Worm (Caenorhabditis elegans) whole organism, young adult: ENCODE data around the gene dnj-5.

ENCODE experiments used
- B0019.2 ChIP-seq: fragments of 200-800 bp; sonication (Bioruptor generic); conservative IDR thresholded peaks from 2 replicates; pipeline ENCODE4 v1.3.6; 2022; ENCODE audit warnings: missing genetic modification reagents, missing genetic modification characterization, missing compliant biosample characterization
- C06A6.2 ChIP-seq: fragments of 200-800 bp; sonication (Bioruptor generic); conservative IDR thresholded peaks from 2 replicates; pipeline ENCODE4 v1.3.6; 2022; ENCODE audit warnings: missing genetic modification characterization, missing compliant biosample characterization
- D2030.7 ChIP-seq: fragments of 200-800 bp; sonication (Bioruptor generic); IDR thresholded peaks from 2 replicates; pipeline ENCODE4 v1.3.6; 2022; ENCODE audit warnings: missing genetic modification reagents, missing genetic modification characterization, missing compliant biosample characterization
- F37B4.10 ChIP-seq: fragments of 200-800 bp; sonication (Bioruptor generic); IDR thresholded peaks from 2 replicates; pipeline ENCODE4 v1.3.6; 2022; ENCODE audit warnings: missing genetic modification characterization, missing compliant biosample characterization
- F52B5.7 ChIP-seq: sonication (generic microtip); optimal IDR thresholded peaks from 2 replicates; lab custom pipeline; 2016; ENCODE audit warnings: mild to moderate bottlenecking, missing genetic modification characterization, missing compliant biosample characterization
- F57A8.1 ChIP-seq: fragments of 200-800 bp; sonication (Bioruptor generic); optimal IDR thresholded peaks from 2 replicates; lab custom pipeline; 2018; ENCODE audit warnings: mild to moderate bottlenecking, missing genetic modification characterization, moderate library complexity, missing compliant biosample characterization
- T07F8.4 ChIP-seq: sonication (generic microtip); optimal IDR thresholded peaks from 2 replicates; lab custom pipeline; 2016; ENCODE audit warnings: mild to moderate bottlenecking, missing genetic modification characterization, moderate library complexity, missing compliant biosample characterization
- T26A5.8 ChIP-seq: sonication (generic microtip); optimal IDR thresholded peaks from 2 replicates; lab custom pipeline; 2016; ENCODE audit warnings: missing genetic modification characterization, missing compliant biosample characterization
- Y53G8AR.9 ChIP-seq: fragments of 200-800 bp; sonication (Bioruptor generic); conservative IDR thresholded peaks from 2 replicates; pipeline ENCODE4 v1.3.6; 2022; ENCODE audit warnings: missing genetic modification reagents, missing genetic modification characterization, missing compliant biosample characterization
- Y56A3A.18 ChIP-seq: fragments of 200-800 bp; sonication (Bioruptor generic); IDR thresholded peaks from 2 replicates; pipeline ENCODE4 v1.3.6; 2022; ENCODE audit warnings: missing genetic modification reagents, missing genetic modification characterization, missing compliant biosample characterization
- Y79H2A.3 ChIP-seq: fragments of 200-800 bp; sonication (Bioruptor generic); conservative IDR thresholded peaks from 2 replicates; pipeline ENCODE4 v1.3.6; 2022; ENCODE audit warnings: missing genetic modification reagents, missing genetic modification characterization, missing compliant biosample characterization
- Y95B8A.8 ChIP-seq: fragments of 200-800 bp; sonication (Bioruptor generic); IDR thresholded peaks from 2 replicates; pipeline ENCODE4 v1.3.6; 2022; ENCODE audit warnings: missing genetic modification reagents, missing genetic modification characterization, missing compliant biosample characterization
- attf-3 ChIP-seq: fragments of 200-800 bp; sonication (Bioruptor generic); conservative IDR thresholded peaks from 2 replicates; pipeline ENCODE4 v1.3.6; 2022; ENCODE audit warnings: missing genetic modification reagents, missing genetic modification characterization, missing compliant biosample characterization
- attf-6 ChIP-seq: fragments of 200-800 bp; sonication (Bioruptor generic); IDR thresholded peaks from 2 replicates; pipeline ENCODE4 v1.3.6; 2022; ENCODE audit warnings: missing genetic modification reagents, missing genetic modification characterization, missing compliant biosample characterization
- bed-1 ChIP-seq: fragments of 200-800 bp; sonication (Bioruptor generic); IDR thresholded peaks from 2 replicates; pipeline ENCODE4 v1.3.6; 2022; ENCODE audit warnings: missing genetic modification reagents, missing genetic modification characterization, missing compliant biosample characterization
- ceh-100 ChIP-seq: fragments of 200-800 bp; sonication (Bioruptor generic); IDR thresholded peaks from 2 replicates; pipeline ENCODE4 v1.3.6; 2022; ENCODE audit warnings: missing genetic modification reagents, missing genetic modification characterization, missing compliant biosample characterization
- ceh-27 ChIP-seq: fragments of 200-800 bp; sonication (Bioruptor generic); optimal IDR thresholded peaks from 2 replicates; lab custom pipeline; 2018; ENCODE audit warnings: mild to moderate bottlenecking, missing genetic modification characterization, moderate library complexity, missing compliant biosample characterization
- ceh-79 ChIP-seq: sonication (generic microtip); optimal IDR thresholded peaks from 2 replicates; lab custom pipeline; 2017; ENCODE audit warnings: mild to moderate bottlenecking, missing genetic modification characterization, missing compliant biosample characterization
- ceh-91 ChIP-seq: fragments of 200-800 bp; sonication (Bioruptor generic); IDR thresholded peaks from 2 replicates; pipeline ENCODE4 v1.3.6; 2022; ENCODE audit warnings: missing genetic modification reagents, missing genetic modification characterization, missing compliant biosample characterization
- die-1 ChIP-seq: sonication (generic microtip); optimal IDR thresholded peaks from 2 replicates; lab custom pipeline; 2016; ENCODE audit warnings: missing genotype, mild to moderate bottlenecking, missing genetic modification characterization, missing compliant biosample characterization
- dpl-1 ChIP-seq: fragments of 150-350 bp; optimal IDR thresholded peaks from 2 replicates; lab custom pipeline; 2014; ENCODE audit warnings: missing biosample characterization, missing genetic modification reagents, missing genetic modification characterization
- egl-18 ChIP-seq: fragments of 200-800 bp; sonication (Bioruptor generic); IDR thresholded peaks from 2 replicates; pipeline ENCODE4 v1.3.6; 2022; ENCODE audit warnings: missing genetic modification reagents, missing genetic modification characterization, missing compliant biosample characterization
- ekl-4 ChIP-seq: fragments of 200-800 bp; sonication (Bioruptor generic); IDR thresholded peaks from 2 replicates; pipeline ENCODE4 v1.3.6; 2022; ENCODE audit warnings: missing genetic modification reagents, missing genetic modification characterization, missing compliant biosample characterization
- him-1 ChIP-seq: sonication (generic microtip); optimal IDR thresholded peaks from 2 replicates; lab custom pipeline; 2016; ENCODE audit warnings: missing genotype, missing genetic modification reagents, missing genetic modification characterization, missing compliant biosample characterization
- hmg-1.2 ChIP-seq: fragments of 200-800 bp; sonication (Bioruptor generic); IDR thresholded peaks from 2 replicates; pipeline ENCODE4 v1.3.6; 2022; ENCODE audit warnings: missing genetic modification reagents, missing genetic modification characterization, missing compliant biosample characterization
- hmg-20 ChIP-seq: fragments of 200-800 bp; sonication (Bioruptor generic); IDR thresholded peaks from 2 replicates; pipeline ENCODE4 v1.3.6; 2022; ENCODE audit warnings: missing genetic modification reagents, missing genetic modification characterization, missing compliant biosample characterization
- lin-26 ChIP-seq: fragments of 200-800 bp; sonication (Bioruptor generic); IDR thresholded peaks from 2 replicates; pipeline ENCODE4 v1.3.6; 2022; ENCODE audit warnings: missing genetic modification reagents, missing genetic modification characterization, missing compliant biosample characterization
- lin-54 ChIP-seq: fragments of 200-800 bp; sonication (Bioruptor generic); optimal IDR thresholded peaks from 2 replicates; lab custom pipeline; 2018; ENCODE audit warnings: mild to moderate bottlenecking, missing genetic modification characterization, missing compliant biosample characterization
- lsl-1 ChIP-seq: fragments of 200-800 bp; sonication (Bioruptor generic); optimal IDR thresholded peaks from 2 replicates; lab custom pipeline; 2018; ENCODE audit warnings: mild to moderate bottlenecking, missing genetic modification characterization, moderate library complexity, missing compliant biosample characterization
- lsy-27 ChIP-seq: sonication (generic microtip); optimal IDR thresholded peaks from 2 replicates; lab custom pipeline; 2017; ENCODE audit warnings: missing genetic modification characterization, mild to moderate bottlenecking, missing compliant biosample characterization, antibody characterized with exemption, missing genotype, borderline replicate concordance; ENCODE audit not compliant: insufficient read depth
- mes-4 ChIP-seq: sonication (generic microtip); optimal IDR thresholded peaks from 2 replicates; lab custom pipeline; 2016; ENCODE audit warnings: missing genotype, missing genetic modification characterization, missing compliant biosample characterization
- nfya-1 ChIP-seq: sonication (generic microtip); optimal IDR thresholded peaks from 2 replicates; lab custom pipeline; 2017; ENCODE audit warnings: antibody characterized with exemption, missing compliant biosample characterization, missing genetic modification characterization, borderline replicate concordance; ENCODE audit not compliant: insufficient read depth
- nhr-120 ChIP-seq: fragments of 200-800 bp; sonication (Bioruptor generic); IDR thresholded peaks from 2 replicates; pipeline ENCODE4 v1.3.6; 2022; ENCODE audit warnings: missing genetic modification characterization, missing compliant biosample characterization
- nhr-179 ChIP-seq: sonication (generic microtip); optimal IDR thresholded peaks from 2 replicates; lab custom pipeline; 2016; ENCODE audit warnings: mild to moderate bottlenecking, missing genetic modification characterization, missing compliant biosample characterization
- nhr-27 ChIP-seq: fragments of 200-800 bp; sonication (Bioruptor generic); optimal IDR thresholded peaks from 2 replicates; lab custom pipeline; 2018; ENCODE audit warnings: mild to moderate bottlenecking, missing genetic modification characterization, moderate library complexity, missing compliant biosample characterization
- pbrm-1 ChIP-seq: fragments of 200-800 bp; sonication (Bioruptor generic); IDR thresholded peaks from 2 replicates; pipeline ENCODE4 v1.3.6; 2022; ENCODE audit warnings: missing genetic modification reagents, missing genetic modification characterization, missing compliant biosample characterization
- rpc-1 ChIP-seq, 2 experiments: fragments of 150-350 bp in 1 of 2; sonication (generic microtip) in 1 of 2; optimal IDR thresholded peaks; 2 replicates each; lab custom pipeline; 2014 to 2018; ENCODE audit warnings: missing biosample characterization in 1 of 2, missing genetic modification characterization in 1 of 2, missing genetic modification reagents in 1 of 2, missing genotype in 1 of 2
- sea-2 ChIP-seq: fragments of 200-800 bp; sonication (Bioruptor generic); IDR thresholded peaks from 2 replicates; pipeline ENCODE4 v1.3.6; 2022; ENCODE audit warnings: missing genetic modification characterization, missing compliant biosample characterization
- snpc-4 ChIP-seq, 5 experiments: fragments of 150-350 bp in 1 of 5; sonication (generic microtip) in 4 of 5; optimal IDR thresholded peaks; 2 replicates each; lab custom pipeline; 2014 to 2018; ENCODE audit warnings: missing genetic modification characterization in 5 of 5, missing biosample characterization in 3 of 5, antibody characterized with exemption in 2 of 5, mild to moderate bottlenecking in 2 of 5, missing compliant biosample characterization in 2 of 5, missing genotype in 2 of 5, moderate library complexity in 2 of 5, missing genetic modification reagents in 1 of 5
- somi-1 ChIP-seq: fragments of 200-800 bp; sonication (Bioruptor generic); optimal IDR thresholded peaks from 2 replicates; lab custom pipeline; 2018; ENCODE audit warnings: mild to moderate bottlenecking, missing genetic modification characterization, missing compliant biosample characterization
- sptf-2 ChIP-seq: fragments of 200-800 bp; sonication (Bioruptor generic); optimal IDR thresholded peaks from 2 replicates; lab custom pipeline; 2018; ENCODE audit warnings: mild to moderate bottlenecking, missing genetic modification characterization, missing compliant biosample characterization
- tbp1 ChIP-seq: fragments of 200-800 bp; sonication (Bioruptor generic); optimal IDR thresholded peaks from 2 replicates; lab custom pipeline; 2018; ENCODE audit warnings: mild to moderate bottlenecking, missing genetic modification characterization, missing compliant biosample characterization
- tbx-9 ChIP-seq: sonication (generic microtip); optimal IDR thresholded peaks from 2 replicates; lab custom pipeline; 2016; ENCODE audit warnings: borderline replicate concordance, missing genetic modification characterization, inconsistent platforms, missing compliant biosample characterization
- tlf-1 ChIP-seq: fragments of 200-800 bp; sonication (Bioruptor generic); optimal IDR thresholded peaks from 2 replicates; lab custom pipeline; 2018; ENCODE audit warnings: mild to moderate bottlenecking, missing genetic modification characterization, missing compliant biosample characterization
- unc-130 ChIP-seq: sonication (generic microtip); optimal IDR thresholded peaks from 2 replicates; lab custom pipeline; 2016; ENCODE audit warnings: missing genetic modification reagents, missing genetic modification characterization, missing compliant biosample characterization
- ztf-26 ChIP-seq: sonication (generic microtip); optimal IDR thresholded peaks from 2 replicates; lab custom pipeline; 2017; ENCODE audit warnings: missing genetic modification characterization, missing compliant biosample characterization
- ztf-3 ChIP-seq: fragments of 200-800 bp; sonication (Bioruptor generic); optimal IDR thresholded peaks from 2 replicates; lab custom pipeline; 2018; ENCODE audit warnings: mild to moderate bottlenecking, missing genetic modification characterization, missing compliant biosample characterization

The dnj-5 gene

ce11 chrII:6898017-6898779 lies 40.1 kb upstream of the dnj-5 start, which contains the start of gene hrpl-1:
hrpl-1 (plus strand) TSS chrII:6898729.
- no peak for TF ChIP-seq Y56A3A.18 (GFP tag; lab: Robert Waterston, UW)
- TF ChIP-seq somi-1 (GFP tag; lab: Kevin White, UChicago): peak; percentile 45
- TF ChIP-seq lsl-1 (GFP tag; lab: Kevin White, UChicago): no peak
- no peak for TF ChIP-seq D2030.7 (GFP tag; lab: Robert Waterston, UW)
- no peak for TF ChIP-seq attf-6 (GFP tag; lab: Robert Waterston, UW)
- TF ChIP-seq hmg-20 (GFP tag; lab: Robert Waterston, UW): no peak
- no peak for TF ChIP-seq sea-2
- no peak for TF ChIP-seq F37B4.10 (GFP tag; lab: Robert Waterston, UW)
- TF ChIP-seq mes-4: peak; percentile 58
- TF ChIP-seq ceh-100 (GFP tag; lab: Robert Waterston, UW): no peak
- no peak for TF ChIP-seq F52B5.7
- TF ChIP-seq ekl-4 (GFP tag; lab: Robert Waterston, UW): no peak
- no peak for TF ChIP-seq tlf-1 (GFP tag; lab: Kevin White, UChicago)
- peak; percentile 15 for TF ChIP-seq him-1 (tag; lab: Kevin White, UChicago)
- no peak for TF ChIP-seq snpc-4 (GFP tag; optimal IDR thresholded peaks at IDR 0.05; lab: Kevin White, UChicago)
- TF ChIP-seq snpc-4 (tag; optimal IDR thresholded peaks at IDR 0.05; lab: Kevin White, UChicago): peak in 1 of 4 experiments; percentile 11
- TF ChIP-seq die-1 (tag; lab: Kevin White, UChicago): peak; percentile 74
- TF ChIP-seq Y95B8A.8 (GFP tag; lab: Robert Waterston, UW): no peak
- no peak for TF ChIP-seq nhr-179
- TF ChIP-seq lin-54 (GFP tag; lab: Kevin White, UChicago): peak; percentile 0
- no peak for TF ChIP-seq ceh-91 (GFP tag; lab: Robert Waterston, UW)
- TF ChIP-seq F57A8.1 (GFP tag; lab: Kevin White, UChicago): no peak
- TF ChIP-seq T07F8.4 (tag; lab: Kevin White, UChicago): no peak
- no peak for TF ChIP-seq dpl-1 (GFP tag; lab: Kevin White, UChicago)
- TF ChIP-seq hmg-1.2 (GFP tag; lab: Robert Waterston, UW): peak; percentile 29; the same call in 1 of the 2 replicates
- no peak for TF ChIP-seq sptf-2 (GFP tag; lab: Kevin White, UChicago)
- 0 out of 2 replicates have a peak, but pooled peaks have one; percentile 57 for TF ChIP-seq lin-26 (GFP tag; lab: Robert Waterston, UW)
- TF ChIP-seq attf-3 (GFP tag; lab: Robert Waterston, UW): 0 out of 2 replicates have a peak, but pooled peaks have one; percentile 48
- TF ChIP-seq ceh-79: no peak
- no peak for TF ChIP-seq ceh-27 (GFP tag; lab: Kevin White, UChicago)
- TF ChIP-seq tbp1 (GFP tag; lab: Kevin White, UChicago): peak; percentile 90
- TF ChIP-seq egl-18 (GFP tag; lab: Robert Waterston, UW): no peak
- TF ChIP-seq nhr-120 (GFP tag; lab: Robert Waterston, UW): no peak
- TF ChIP-seq tbx-9 (tag; lab: Kevin White, UChicago): no peak
- TF ChIP-seq T26A5.8 (tag; lab: Kevin White, UChicago): no peak
- TF ChIP-seq ztf-3 (GFP tag; lab: Kevin White, UChicago): no peak
- TF ChIP-seq C06A6.2: no peak
- no peak for TF ChIP-seq nfya-1
- TF ChIP-seq nhr-27: no peak
- TF ChIP-seq bed-1: no peak
- no peak for TF ChIP-seq Y53G8AR.9 (GFP tag; lab: Robert Waterston, UW)
- TF ChIP-seq unc-130 (GFP tag; lab: Kevin White, UChicago): no peak
- no peak for TF ChIP-seq B0019.2
- TF ChIP-seq lsy-27: no peak
- peak; percentile 57 for TF ChIP-seq rpc-1 (optimal IDR thresholded peaks at IDR 0.05; lab: Kevin White, UChicago)
- TF ChIP-seq rpc-1 (tag; optimal IDR thresholded peaks at IDR 0.05; lab: Kevin White, UChicago): peak; percentile 76
- no peak for TF ChIP-seq ztf-26 (tag; lab: Kevin White, UChicago)
- TF ChIP-seq Y79H2A.3: no peak
- 0 out of 2 replicates have a peak, but pooled peaks have one; percentile 27 for TF ChIP-seq pbrm-1
